Fruit fly (Drosophila melanogaster): ENCODE data around the gene cdm.
A peak's percentile ranks its signal among the peaks of the same experiment; 100 is the strongest.

The cdm gene

dm6 chr3R:18191867-18192266, 8.6 kb upstream of the cdm start, which contains the start of gene CG14313:
CG14313 (minus strand) TSS chr3R:18191967.
- no peak for TF ChIP-seq h (GFP tag; optimal IDR thresholded peaks at IDR 0.05)
- TF ChIP-seq Vsx2 (GFP tag; optimal IDR thresholded peaks at IDR 0.05; ENCODE audit: partially characterized antibody), result no peak
- TF ChIP-seq Dfd (GFP tag; optimal IDR thresholded peaks at IDR 0.05), result no peak
- no peak for TF ChIP-seq HLH106 (tag; optimal IDR thresholded peaks at IDR 0.05)
- TF ChIP-seq Myc (optimal IDR thresholded peaks at IDR 0.05), result no peak
- no peak for TF ChIP-seq lola (GFP tag; optimal IDR thresholded peaks at IDR 0.05)
- TF ChIP-seq sage (GFP tag; optimal IDR thresholded peaks at IDR 0.05), result no peak
- no peak for TF ChIP-seq Hr83 (GFP tag; optimal IDR thresholded peaks at IDR 0.05; ENCODE audit: poor library complexity, severe bottlenecking)
- TF ChIP-seq Mio (GFP tag; optimal IDR thresholded peaks at IDR 0.05), result no peak
- TF ChIP-seq N (GFP tag; optimal IDR thresholded peaks at IDR 0.05), result no peak
- no peak for TF ChIP-seq Abd-B (GFP tag; optimal IDR thresholded peaks at IDR 0.05)

dm6 chr3R:18188702-18189125, 5.4 kb upstream of the cdm start, which contains the start of the genes CG12321 and MED17:
CG12321 (minus strand) TSS chr3R:18188707.
MED17 (plus strand) TSS chr3R:18189072.
- no peak for TF ChIP-seq tai (GFP tag; optimal IDR thresholded peaks at IDR 0.05)
- TF ChIP-seq Hr78 (GFP tag; optimal IDR thresholded peaks at IDR 0.05), result no peak
- peak; percentile 87 for TF ChIP-seq HLH106 (tag; optimal IDR thresholded peaks at IDR 0.05)
- TF ChIP-seq Sp1 (GFP tag; optimal IDR thresholded peaks at IDR 0.05), result peak; percentile 84
- TF ChIP-seq Vsx2 (GFP tag; optimal IDR thresholded peaks at IDR 0.05; ENCODE audit: partially characterized antibody), result no peak
- peak; percentile 28 for TF ChIP-seq Mio (GFP tag; optimal IDR thresholded peaks at IDR 0.05)
- peak; percentile 70 for TF ChIP-seq woc (GFP tag; optimal IDR thresholded peaks at IDR 0.05)
- no peak for TF ChIP-seq jim (GFP tag; optimal IDR thresholded peaks at IDR 0.05)
- TF ChIP-seq Hr83 (GFP tag; optimal IDR thresholded peaks at IDR 0.05; ENCODE audit: poor library complexity, severe bottlenecking), result peak; percentile 47
- TF ChIP-seq Dfd (GFP tag; optimal IDR thresholded peaks at IDR 0.05), result no peak
- peak; percentile 0 for TF ChIP-seq CG32264 (GFP tag; optimal IDR thresholded peaks at IDR 0.05)
- peak; percentile 91 for TF ChIP-seq sv (GFP tag; optimal IDR thresholded peaks at IDR 0.05)
- no peak for TF ChIP-seq Jra (GFP tag; optimal IDR thresholded peaks at IDR 0.05)
- peak; percentile 82 for TF ChIP-seq OdsH (GFP tag; optimal IDR thresholded peaks at IDR 0.05)
- no peak for TF ChIP-seq N (GFP tag; optimal IDR thresholded peaks at IDR 0.05)
- TF ChIP-seq foxo (GFP tag; optimal IDR thresholded peaks at IDR 0.05), result peak in 1 of 2 experiments; percentile 88
- TF ChIP-seq psq (GFP tag; optimal IDR thresholded peaks at IDR 0.05), result peak; percentile 90
- peak; percentile 88 for TF ChIP-seq dmrt93B (GFP tag; optimal IDR thresholded peaks at IDR 0.05)
- peak; percentile 34 for TF ChIP-seq GATAd (GFP tag; optimal IDR thresholded peaks at IDR 0.05)
- TF ChIP-seq rgr (GFP tag; optimal IDR thresholded peaks at IDR 0.05), result peak; percentile 94
- TF ChIP-seq h (GFP tag; optimal IDR thresholded peaks at IDR 0.05), result peak; percentile 61
- peak; percentile 67 for TF ChIP-seq br (GFP tag; optimal IDR thresholded peaks at IDR 0.05)
- TF ChIP-seq Hnf4 (GFP tag; optimal IDR thresholded peaks at IDR 0.05), result no peak
- no peak for TF ChIP-seq sage (GFP tag; optimal IDR thresholded peaks at IDR 0.05)
- TF ChIP-seq Rel (GFP tag; optimal IDR thresholded peaks at IDR 0.05), result no peak
- TF ChIP-seq Rel (tag; optimal IDR thresholded peaks at IDR 0.05), result peak; percentile 18
- no peak for TF ChIP-seq pan (optimal IDR thresholded peaks at IDR 0.05)
- TF ChIP-seq dsf (GFP tag; optimal IDR thresholded peaks at IDR 0.05; ENCODE audit: borderline replicate concordance), result peak; percentile 65
- no peak for TF ChIP-seq usp (GFP tag; optimal IDR thresholded peaks at IDR 0.05)
- no peak for TF ChIP-seq dl (GFP tag; optimal IDR thresholded peaks at IDR 0.05; ENCODE audit: insufficient read depth in 1 of 2, partially characterized antibody in 2 of 2)
- TF ChIP-seq Myc (optimal IDR thresholded peaks at IDR 0.05), result peak; percentile 73
- no peak for TF ChIP-seq brk (GFP tag; optimal IDR thresholded peaks at IDR 0.05)
- no peak for TF ChIP-seq Dif (GFP tag; optimal IDR thresholded peaks at IDR 0.05; ENCODE audit: partially characterized antibody)
- peak; percentile 76 for TF ChIP-seq CG9705 (GFP tag; optimal IDR thresholded peaks at IDR 0.05)
- TF ChIP-seq Abd-B (GFP tag; optimal IDR thresholded peaks at IDR 0.05), result no peak
- peak; percentile 73 for TF ChIP-seq ey (GFP tag; optimal IDR thresholded peaks at IDR 0.05)
- TF ChIP-seq fru (GFP tag; optimal IDR thresholded peaks at IDR 0.05), result peak; percentile 79
- TF ChIP-seq CrebA (GFP tag; optimal IDR thresholded peaks at IDR 0.05; ENCODE audit: borderline replicate concordance), result no peak
- TF ChIP-seq lola (GFP tag; optimal IDR thresholded peaks at IDR 0.05), result no peak
